Worm (Caenorhabditis elegans): ENCODE results near the gene pqn-29.

- no peak for TF ChIP-seq him-1 (tag; optimal IDR thresholded peaks at IDR 0.05)
- no peak for TF ChIP-seq dao-5 (tag; optimal IDR thresholded peaks at IDR 0.05)
- no peak for TF ChIP-seq W03F9.2 (tag; optimal IDR thresholded peaks at IDR 0.05)
Observed at ce11 chrIII:4646246-4646645, at the start of gene pqn-29.

All from whole organism, L4/young adult.